Fruit fly (Drosophila melanogaster): ENCODE data around the gene Cyp28d2.

DNA sequence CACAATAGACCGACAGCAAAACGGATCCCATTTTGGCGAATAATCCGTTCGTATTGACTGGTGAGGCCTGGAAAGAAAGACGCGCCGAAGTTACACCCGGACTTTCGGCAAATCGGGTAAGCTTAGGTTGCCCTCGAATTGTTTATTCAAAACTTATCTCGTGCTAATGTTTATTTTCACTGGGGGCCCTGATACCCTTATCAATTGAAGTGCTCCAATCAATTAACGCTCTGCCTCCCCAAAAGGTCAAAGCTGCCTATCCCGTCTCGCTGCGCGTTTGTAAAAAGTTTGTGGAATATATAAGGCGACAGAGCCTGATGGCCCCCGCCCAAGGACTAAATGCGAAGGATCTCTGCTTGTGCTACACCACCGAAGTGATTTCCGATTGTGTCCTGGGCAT, 3.9 kb downstream of the Cyp28d2 start:
- TF ChIP-seq ttk (optimal IDR thresholded peaks at IDR 0.05) (no peak), psq (optimal IDR thresholded peaks at IDR 0.05) (no peak)
